Fruit fly (Drosophila melanogaster) whole organism, embryonic: ENCODE data around the gene Pcyt1.

Experiments used
- Abd-B ChIP-seq: fragments of 200-800 bp; sonication (Bioruptor generic); optimal IDR thresholded peaks from 2 replicates; lab custom pipeline; 2018; ENCODE audit warnings: missing biosample characterization, mild to moderate bottlenecking, missing genetic modification characterization, moderate library complexity
- CG1024 ChIP-seq: fragments of 200-800 bp; sonication (Bioruptor generic); IDR thresholded peaks from 2 replicates; pipeline ENCODE4 v1.3.6; 2022; ENCODE audit warnings: missing biosample characterization, missing genetic modification characterization
- CG11398 ChIP-seq: fragments of 200-800 bp; sonication (Bioruptor generic); optimal IDR thresholded peaks from 2 replicates; lab custom pipeline; 2016; ENCODE audit warnings: missing biosample characterization, missing genetic modification characterization
- CG11504 ChIP-seq: fragments of 200-800 bp; sonication (Bioruptor generic); optimal IDR thresholded peaks from 3 replicates; lab custom pipeline; 2019; ENCODE audit warnings: missing biosample characterization, mild to moderate bottlenecking, missing genetic modification characterization, moderate library complexity
- CG11560 ChIP-seq: fragments of 200-800 bp; sonication (Bioruptor generic); IDR thresholded peaks from 3 replicates; pipeline ENCODE4 v1.3.6; 2022; ENCODE audit warnings: missing biosample characterization, missing genetic modification characterization
- CG12104 ChIP-seq: fragments of 200-800 bp; sonication (Bioruptor generic); optimal IDR thresholded peaks from 3 replicates; lab custom pipeline; 2016; ENCODE audit warnings: missing biosample characterization, missing genetic modification characterization
- CG13775 ChIP-seq: fragments of 200-800 bp; sonication (Bioruptor generic); optimal IDR thresholded peaks from 3 replicates; lab custom pipeline; 2017; ENCODE audit warnings: missing biosample characterization, mild to moderate bottlenecking, missing genetic modification characterization
- CG14014 ChIP-seq: fragments of 200-800 bp; sonication (Bioruptor generic); IDR thresholded peaks from 2 replicates; pipeline ENCODE4 v1.3.6; 2022; ENCODE audit warnings: missing biosample characterization, missing genetic modification characterization
- CG14050 ChIP-seq: fragments of 200-800 bp; sonication (Bioruptor generic); IDR thresholded peaks from 3 replicates; pipeline ENCODE4 v1.3.6; 2022; ENCODE audit warnings: missing biosample characterization, missing genetic modification characterization
- CG17361 ChIP-seq: fragments of 200-800 bp; sonication (Bioruptor generic); IDR thresholded peaks from 3 replicates; pipeline ENCODE4 v1.3.6; 2022; ENCODE audit warnings: missing biosample characterization, missing genetic modification characterization
- CG1792 ChIP-seq: fragments of 200-800 bp; sonication (Bioruptor generic); optimal IDR thresholded peaks from 2 replicates; lab custom pipeline; 2016; ENCODE audit warnings: missing biosample characterization, missing genetic modification characterization
- CG18619 ChIP-seq: fragments of 200-800 bp; sonication (Bioruptor generic); optimal IDR thresholded peaks from 3 replicates; lab custom pipeline; 2017; ENCODE audit warnings: missing biosample characterization, mild to moderate bottlenecking, missing genetic modification characterization
- CG2116 ChIP-seq: fragments of 200-800 bp; sonication (Bioruptor generic); optimal IDR thresholded peaks from 3 replicates; lab custom pipeline; 2018; ENCODE audit warnings: missing biosample characterization, mild to moderate bottlenecking, missing genetic modification characterization
- CG2202 ChIP-seq: fragments of 200-800 bp; sonication (Bioruptor generic); optimal IDR thresholded peaks from 2 replicates; lab custom pipeline; 2018; ENCODE audit warnings: missing biosample characterization, mild to moderate bottlenecking, missing genetic modification characterization
- CG2712 ChIP-seq: fragments of 200-800 bp; optimal IDR thresholded peaks from 3 replicates; lab custom pipeline; 2019; ENCODE audit warnings: missing biosample characterization, mild to moderate bottlenecking, missing genetic modification characterization, moderate library complexity
- CG33213 ChIP-seq: fragments of 200-800 bp; sonication (Bioruptor generic); optimal IDR thresholded peaks from 3 replicates; lab custom pipeline; 2016; ENCODE audit warnings: missing biosample characterization, missing genetic modification characterization
- CG4328 ChIP-seq: fragments of 200-800 bp; sonication (Bioruptor generic); optimal IDR thresholded peaks from 3 replicates; lab custom pipeline; 2017; ENCODE audit warnings: missing biosample characterization, missing genetic modification reagents, missing genetic modification characterization
- CG4404 ChIP-seq: fragments of 200-800 bp; sonication (Bioruptor generic); IDR thresholded peaks from 2 replicates; pipeline ENCODE4 v1.3.6; 2022; ENCODE audit warnings: missing biosample characterization, missing genetic modification characterization
- CG8478 ChIP-seq: fragments of >200 bp; optimal IDR thresholded peaks from 2 replicates; lab custom pipeline; 2018
- CG9727 ChIP-seq: fragments of 200-800 bp; sonication (Bioruptor generic); optimal IDR thresholded peaks from 3 replicates; lab custom pipeline; 2017; ENCODE audit warnings: missing biosample characterization, mild to moderate bottlenecking, missing genetic modification characterization
- CG9932 ChIP-seq: fragments of 200-800 bp; sonication (Bioruptor generic); IDR thresholded peaks from 2 replicates; pipeline ENCODE4 v1.3.6; 2022; ENCODE audit warnings: missing biosample characterization, missing genetic modification characterization
- D19A ChIP-seq: fragments of 200-800 bp; optimal IDR thresholded peaks from 3 replicates; lab custom pipeline; 2019; ENCODE audit warnings: missing biosample characterization, mild to moderate bottlenecking, missing genetic modification characterization, moderate library complexity
- Dad ChIP-seq: fragments of 200-800 bp; sonication (Bioruptor generic); optimal IDR thresholded peaks from 3 replicates; lab custom pipeline; 2016; ENCODE audit warnings: missing biosample characterization, missing genetic modification characterization
- E2f2 ChIP-seq: fragments of 200-800 bp; sonication (Bioruptor generic); IDR thresholded peaks from 2 replicates; pipeline ENCODE4 v1.3.6; 2022; ENCODE audit warnings: missing biosample characterization, missing genetic modification characterization
- Fer2 ChIP-seq: fragments of 200-800 bp; sonication (Bioruptor generic); optimal IDR thresholded peaks from 2 replicates; lab custom pipeline; 2018; ENCODE audit warnings: missing biosample characterization, mild to moderate bottlenecking, missing genetic modification characterization, moderate library complexity
- Gug ChIP-seq: fragments of 200-800 bp; sonication (Bioruptor generic); IDR thresholded peaks from 4 replicates; pipeline ENCODE4 v1.3.6; 2022; ENCODE audit warnings: missing biosample characterization, missing genetic modification characterization
- Hr3 ChIP-seq: fragments of 200-800 bp; sonication (Bioruptor generic); optimal IDR thresholded peaks from 3 replicates; lab custom pipeline; 2016; ENCODE audit warnings: missing biosample characterization, missing genetic modification characterization
- Hr51 ChIP-seq, 2 experiments: fragments of 200-800 bp; sonication (Bioruptor generic); optimal IDR thresholded peaks; 2 replicates in 1 of 2; 3 replicates in 1 of 2; lab custom pipeline; 2016 to 2018; ENCODE audit warnings: missing biosample characterization in 2 of 2, missing genetic modification characterization in 2 of 2, mild to moderate bottlenecking in 1 of 2, moderate library complexity in 1 of 2
- Kr ChIP-seq: fragments of 200-800 bp; sonication (Bioruptor generic); optimal IDR thresholded peaks from 2 replicates; lab custom pipeline; 2017; ENCODE audit warnings: missing biosample characterization, mild to moderate bottlenecking, missing genetic modification characterization
- Lhr ChIP-seq: fragments of 200-800 bp; sonication (Bioruptor generic); optimal IDR thresholded peaks from 3 replicates; lab custom pipeline; 2017; ENCODE audit warnings: mild to moderate bottlenecking, missing biosample characterization, missing genetic modification reagents, missing genetic modification characterization
- Meics ChIP-seq: fragments of 200-800 bp; sonication (Bioruptor generic); optimal IDR thresholded peaks from 2 replicates; lab custom pipeline; 2017; ENCODE audit warnings: missing biosample characterization, mild to moderate bottlenecking, missing genetic modification characterization
- NC2α ChIP-seq: fragments of 200-800 bp; sonication (Bioruptor generic); optimal IDR thresholded peaks from 2 replicates; lab custom pipeline; 2016; ENCODE audit warnings: missing biosample characterization, missing genetic modification characterization
- Ptx1 ChIP-seq: fragments of 200-800 bp; sonication (Bioruptor generic); IDR thresholded peaks from 2 replicates; pipeline ENCODE4 v1.3.6; 2022; ENCODE audit warnings: missing biosample characterization, missing genetic modification characterization
- amos ChIP-seq: fragments of 200-800 bp; sonication (Bioruptor generic); IDR thresholded peaks from 2 replicates; pipeline ENCODE4 v1.3.6; 2022; ENCODE audit warnings: missing biosample characterization, missing genetic modification characterization; ENCODE audit not compliant: partially characterized antibody
- ap ChIP-seq: fragments of 200-800 bp; sonication (Bioruptor generic); IDR thresholded peaks from 2 replicates; pipeline ENCODE4 v1.3.6; 2022; ENCODE audit warnings: missing biosample characterization, missing genetic modification characterization
- dimm ChIP-seq: fragments of 200-800 bp; sonication (Bioruptor generic); IDR thresholded peaks from 2 replicates; pipeline ENCODE4 v1.3.6; 2022; ENCODE audit warnings: missing biosample characterization, missing genetic modification characterization
- fd102C ChIP-seq: fragments of 200-800 bp; sonication (Bioruptor generic); optimal IDR thresholded peaks from 2 replicates; lab custom pipeline; 2018; ENCODE audit warnings: missing biosample characterization, mild to moderate bottlenecking, missing genetic modification characterization, moderate library complexity
- gce ChIP-seq: fragments of 200-800 bp; sonication (Bioruptor generic); IDR thresholded peaks from 3 replicates; pipeline ENCODE4 v1.3.6; 2022; ENCODE audit warnings: missing biosample characterization, missing genetic modification characterization
- inv ChIP-seq: fragments of 200-800 bp; sonication (Bioruptor generic); IDR thresholded peaks from 2 replicates; pipeline ENCODE4 v1.3.6; 2022; ENCODE audit warnings: missing biosample characterization, missing genetic modification characterization; ENCODE audit not compliant: partially characterized antibody
- luna ChIP-seq: fragments of 200-800 bp; sonication (Bioruptor generic); optimal IDR thresholded peaks from 2 replicates; lab custom pipeline; 2016; ENCODE audit warnings: missing biosample characterization, missing genetic modification characterization
- mld ChIP-seq: fragments of 200-800 bp; sonication (Bioruptor generic); IDR thresholded peaks from 3 replicates; pipeline ENCODE4 v1.3.6; 2022; ENCODE audit warnings: missing biosample characterization, missing genetic modification characterization; ENCODE audit not compliant: partially characterized antibody
- nerfin-2 ChIP-seq: fragments of 200-800 bp; sonication (Bioruptor generic); IDR thresholded peaks from 2 replicates; pipeline ENCODE4 v1.3.6; 2022; ENCODE audit warnings: missing biosample characterization, missing genetic modification characterization; ENCODE audit not compliant: partially characterized antibody
- oc ChIP-seq: fragments of 200-800 bp; sonication (Bioruptor generic); optimal IDR thresholded peaks from 2 replicates; lab custom pipeline; 2018; ENCODE audit warnings: missing biosample characterization, mild to moderate bottlenecking, missing genetic modification characterization, moderate library complexity
- odd ChIP-seq: fragments of 200-800 bp; sonication (Bioruptor generic); optimal IDR thresholded peaks from 2 replicates; lab custom pipeline; 2017; ENCODE audit warnings: missing biosample characterization, mild to moderate bottlenecking, missing genetic modification characterization
- pita ChIP-seq: fragments of 200-800 bp; sonication (Bioruptor generic); optimal IDR thresholded peaks from 2 replicates; lab custom pipeline; 2017; ENCODE audit warnings: missing biosample characterization, mild to moderate bottlenecking, missing genetic modification characterization
- scrt ChIP-seq: fragments of 200-800 bp; sonication (Bioruptor generic); optimal IDR thresholded peaks from 2 replicates; lab custom pipeline; 2018; ENCODE audit warnings: missing biosample characterization, mild to moderate bottlenecking, missing genetic modification characterization, moderate library complexity
- slbo ChIP-seq: fragments of 200-800 bp; sonication (Bioruptor generic); IDR thresholded peaks from 2 replicates; pipeline ENCODE4 v1.3.6; 2022; ENCODE audit warnings: missing biosample characterization, missing genetic modification characterization
- slp2 ChIP-seq: fragments of 200-800 bp; sonication (Bioruptor generic); optimal IDR thresholded peaks from 2 replicates; lab custom pipeline; 2016; ENCODE audit warnings: missing biosample characterization, missing genetic modification characterization
- tgo ChIP-seq: fragments of 200-800 bp; sonication (Bioruptor generic); IDR thresholded peaks from 3 replicates; pipeline ENCODE4 v1.3.6; 2022; ENCODE audit warnings: missing biosample characterization, missing genetic modification characterization
- yki ChIP-seq: fragments of >200 bp; optimal IDR thresholded peaks from 3 replicates; lab custom pipeline; 2018

The Pcyt1 gene

dm6 chr3L:1515820-1516540 lies 29.9 kb upstream of the Pcyt1 start (continued):
- TF ChIP-seq CG9932 (GFP tag; lab: Robert Waterston, UW) (peak; percentile 25; the same call in 1 of the 2 replicates), D19A (tag; lab: Kevin White, UChicago) (peak; percentile 67), tgo (GFP tag; lab: Robert Waterston, UW) (peak; percentile 61), Dad (GFP tag; lab: Kevin White, UChicago) (peak; percentile 60), CG11398 (peak; percentile 76), CG11560 (no peak), CG9727 (GFP tag; lab: Kevin White, UChicago) (peak; percentile 61), CG12104 (peak; percentile 23), fd102C (no peak), CG2116 (GFP tag; lab: Kevin White, UChicago) (peak; percentile 34), yki (lab: Kevin White, UChicago) (no peak), CG11504 (peak; percentile 83), CG17361 (peak; percentile 82), slp2 (GFP tag; lab: Kevin White, UChicago) (peak; percentile 61), Fer2 (no peak), ap (GFP tag; lab: Robert Waterston, UW) (no peak; the same call in 1 of the 2 replicates), Hr51 (GFP tag; optimal IDR thresholded peaks at IDR 0.05; lab: Kevin White, UChicago) (peak in 1 of 2 experiments; percentile 78), CG33213 (GFP tag; lab: Kevin White, UChicago) (peak; percentile 48), CG2202 (tag; lab: Kevin White, UChicago) (peak; percentile 52), mld (GFP tag; lab: Robert Waterston, UW) (no peak), CG18619 (GFP tag; lab: Kevin White, UChicago) (peak; percentile 78), Lhr (GFP tag; lab: Kevin White, UChicago) (peak; percentile 58), CG1792 (GFP tag; lab: Kevin White, UChicago) (peak; percentile 46), odd (GFP tag; lab: Kevin White, UChicago) (peak; percentile 62), inv (no peak), Gug (GFP tag; lab: Robert Waterston, UW) (peak; percentile 45; the same call in 3 of the 4 replicates), CG2712 (tag; lab: Kevin White, UChicago) (peak; percentile 85), E2f2 (peak; percentile 35; the same call in 1 of the 2 replicates), luna (GFP tag; lab: Kevin White, UChicago) (no peak), Kr (no peak), CG8478 (no peak), Meics (GFP tag; lab: Kevin White, UChicago) (peak; percentile 18), slbo (GFP tag; lab: Robert Waterston, UW) (peak; percentile 48; the same call in 1 of the 2 replicates), CG4328 (GFP tag; lab: Kevin White, UChicago) (peak; percentile 26), gce (GFP tag; lab: Robert Waterston, UW) (no peak), dimm (no peak), CG4404 (GFP tag; lab: Robert Waterston, UW) (peak; percentile 66), Hr3 (GFP tag; lab: Kevin White, UChicago) (peak; percentile 65), NC2α (peak; percentile 10), Ptx1 (GFP tag; lab: Robert Waterston, UW) (peak; percentile 70), scrt (peak; percentile 3), oc (tag; lab: Kevin White, UChicago) (peak; percentile 77), CG1024 (GFP tag; lab: Robert Waterston, UW) (0 out of 2 replicates have a peak, but pooled peaks have one; percentile 22), pita (GFP tag; lab: Kevin White, UChicago) (no peak), CG13775 (peak; percentile 56), CG14014 (GFP tag; lab: Robert Waterston, UW) (peak; percentile 49; the same call in 1 of the 2 replicates), Abd-B (GFP tag; lab: Kevin White, UChicago) (peak; percentile 73), amos (no peak), CG14050 (GFP tag; lab: Robert Waterston, UW) (no peak), nerfin-2 (GFP tag; lab: Robert Waterston, UW) (no peak)
